Fruit fly (Drosophila melanogaster) whole organism, embryonic: ENCODE results near the gene CG15449.

Experiments used
- Aef1 ChIP-seq: fragments of 200-800 bp; sonication (Bioruptor generic); IDR thresholded peaks from 3 replicates; pipeline ENCODE4 v1.3.6; 2022; ENCODE audit warnings: missing biosample characterization, missing genetic modification characterization
- Atf6 ChIP-seq: fragments of 200-800 bp; sonication (Bioruptor generic); IDR thresholded peaks from 2 replicates; pipeline ENCODE4 v1.3.6; 2022; ENCODE audit warnings: missing biosample characterization, missing genetic modification characterization
- B-H2 ChIP-seq: fragments of 200-800 bp; sonication (Bioruptor generic); optimal IDR thresholded peaks from 2 replicates; lab custom pipeline; 2018; ENCODE audit warnings: missing biosample characterization, mild to moderate bottlenecking, missing genetic modification characterization
- CG10147 ChIP-seq: fragments of 200-800 bp; sonication (Bioruptor generic); optimal IDR thresholded peaks from 2 replicates; lab custom pipeline; 2019; ENCODE audit warnings: missing biosample characterization, mild to moderate bottlenecking, missing genetic modification characterization, moderate library complexity
- CG10366 ChIP-seq: fragments of 200-800 bp; sonication (Bioruptor generic); IDR thresholded peaks from 2 replicates; pipeline ENCODE4 v1.3.6; 2022; ENCODE audit warnings: missing biosample characterization, missing genetic modification characterization
- CG10979 ChIP-seq: fragments of 200-800 bp; sonication (Bioruptor generic); optimal IDR thresholded peaks from 2 replicates; lab custom pipeline; 2018; ENCODE audit warnings: missing biosample characterization, mild to moderate bottlenecking, missing genetic modification characterization, moderate library complexity
- CG11247 ChIP-seq: fragments of 200-800 bp; sonication (Bioruptor generic); IDR thresholded peaks from 2 replicates; pipeline ENCODE4 v1.3.6; 2022; ENCODE audit warnings: missing biosample characterization, missing genetic modification characterization
- CG11456 ChIP-seq: fragments of 200-800 bp; sonication (Bioruptor generic); IDR thresholded peaks from 3 replicates; pipeline ENCODE4 v1.3.6; 2022; ENCODE audit warnings: missing biosample characterization, missing genetic modification characterization
- CG12104 ChIP-seq: fragments of 200-800 bp; sonication (Bioruptor generic); optimal IDR thresholded peaks from 3 replicates; lab custom pipeline; 2016; ENCODE audit warnings: missing biosample characterization, missing genetic modification characterization
- CG1603 ChIP-seq: fragments of 200-800 bp; sonication (Bioruptor generic); optimal IDR thresholded peaks from 2 replicates; lab custom pipeline; 2019; ENCODE audit warnings: missing biosample characterization, mild to moderate bottlenecking, missing genetic modification characterization, moderate library complexity
- CG31441 ChIP-seq: fragments of 200-800 bp; sonication (Bioruptor generic); IDR thresholded peaks from 2 replicates; pipeline ENCODE4 v1.3.6; 2022; ENCODE audit warnings: missing biosample characterization, missing genetic modification characterization
- CG32532 ChIP-seq: fragments of 200-800 bp; sonication (Bioruptor generic); IDR thresholded peaks from 2 replicates; pipeline ENCODE4 v1.3.6; 2022; ENCODE audit warnings: missing biosample characterization, missing genetic modification characterization
- CG32772 ChIP-seq: fragments of 200-800 bp; sonication (Bioruptor generic); IDR thresholded peaks from 2 replicates; pipeline ENCODE4 v1.3.6; 2022; ENCODE audit warnings: missing biosample characterization, missing genetic modification characterization
- CG34422 ChIP-seq: fragments of 200-800 bp; sonication (Bioruptor generic); IDR thresholded peaks from 3 replicates; pipeline ENCODE4 v1.3.6; 2022; ENCODE audit warnings: missing biosample characterization, missing genetic modification characterization
- CG3726 ChIP-seq: fragments of 200-800 bp; sonication (Bioruptor generic); IDR thresholded peaks from 3 replicates; pipeline ENCODE4, ENCODE4 v1.3.6; 2022; ENCODE audit warnings: missing biosample characterization, missing genetic modification characterization
- CG3847 ChIP-seq: fragments of 200-800 bp; sonication (Bioruptor generic); IDR thresholded peaks from 2 replicates; pipeline ENCODE4 v1.3.6; 2022; ENCODE audit warnings: missing biosample characterization, missing genetic modification characterization
- CG6654 ChIP-seq: fragments of 200-800 bp; sonication (Bioruptor generic); optimal IDR thresholded peaks from 2 replicates; lab custom pipeline; 2017; ENCODE audit warnings: missing biosample characterization, mild to moderate bottlenecking, missing genetic modification characterization
- CG6689 ChIP-seq: fragments of 200-800 bp; sonication (Bioruptor generic); IDR thresholded peaks from 2 replicates; pipeline ENCODE4 v1.3.6; 2022; ENCODE audit warnings: missing biosample characterization, missing genetic modification characterization
- CG6791 ChIP-seq: fragments of 200-800 bp; sonication (Bioruptor generic); IDR thresholded peaks from 3 replicates; pipeline ENCODE4 v1.3.6; 2022; ENCODE audit warnings: missing biosample characterization, missing genetic modification characterization; ENCODE audit not compliant: partially characterized antibody
- D19B ChIP-seq: fragments of 200-800 bp; sonication (Bioruptor generic); optimal IDR thresholded peaks from 2 replicates; lab custom pipeline; 2017; ENCODE audit warnings: missing biosample characterization, mild to moderate bottlenecking, missing genetic modification characterization
- Dek ChIP-seq: fragments of 200-800 bp; sonication (Bioruptor generic); optimal IDR thresholded peaks from 3 replicates; lab custom pipeline; 2019; ENCODE audit warnings: missing biosample characterization, mild to moderate bottlenecking, missing genetic modification characterization, moderate library complexity
- Ets97D ChIP-seq: fragments of 200-800 bp; sonication (Bioruptor generic); optimal IDR thresholded peaks from 3 replicates; lab custom pipeline; 2016; ENCODE audit warnings: missing biosample characterization, missing genetic modification characterization
- Fer3 ChIP-seq: fragments of 200-800 bp; sonication (Bioruptor generic); optimal IDR thresholded peaks from 2 replicates; lab custom pipeline; 2018; ENCODE audit warnings: missing biosample characterization, mild to moderate bottlenecking, missing genetic modification characterization, moderate library complexity
- Hmx ChIP-seq: fragments of 200-800 bp; sonication (Bioruptor generic); optimal IDR thresholded peaks from 2 replicates; lab custom pipeline; 2016; ENCODE audit warnings: missing biosample characterization, missing genetic modification characterization
- Hr3 ChIP-seq: fragments of 200-800 bp; sonication (Bioruptor generic); optimal IDR thresholded peaks from 3 replicates; lab custom pipeline; 2016; ENCODE audit warnings: missing biosample characterization, missing genetic modification characterization
- Hr39 ChIP-seq: fragments of >200 bp; optimal IDR thresholded peaks from 2 replicates; lab custom pipeline; 2017
- Nf-YC ChIP-seq: fragments of 200-800 bp; optimal IDR thresholded peaks from 3 replicates; lab custom pipeline; 2019; ENCODE audit warnings: missing biosample characterization, mild to moderate bottlenecking, missing genetic modification characterization, moderate library complexity
- Oaz ChIP-seq: fragments of 200-800 bp; sonication (Bioruptor generic); IDR thresholded peaks from 2 replicates; pipeline ENCODE4 v1.3.6; 2022; ENCODE audit warnings: missing biosample characterization, missing genetic modification characterization
- Pdp1 ChIP-seq, 2 experiments: fragments of 200-800 bp; sonication (Bioruptor generic); optimal IDR thresholded peaks; 3 replicates each; lab custom pipeline; 2016; ENCODE audit warnings: missing biosample characterization in 2 of 2, missing genetic modification characterization in 2 of 2, mild to moderate bottlenecking in 1 of 2, moderate library complexity in 1 of 2
- chif ChIP-seq, 2 experiments: fragments of 200-800 bp; sonication (Bioruptor generic); optimal IDR thresholded peaks; 3 replicates each; lab custom pipeline; 2016; ENCODE audit warnings: missing biosample characterization in 2 of 2, missing genetic modification characterization in 2 of 2
- da ChIP-seq: fragments of 200-800 bp; sonication (Bioruptor generic); optimal IDR thresholded peaks from 2 replicates; lab custom pipeline; 2016; ENCODE audit warnings: missing biosample characterization, missing genetic modification characterization
- grau ChIP-seq: fragments of 200-800 bp; optimal IDR thresholded peaks from 3 replicates; lab custom pipeline; 2019; ENCODE audit warnings: missing biosample characterization, mild to moderate bottlenecking, missing genetic modification characterization, moderate library complexity
- hkb ChIP-seq, 2 experiments: fragments of 200-800 bp in 1 of 2; fragments of >200 bp in 1 of 2; sonication (Bioruptor generic) in 1 of 2; IDR thresholded peaks in 1 of 2; optimal IDR thresholded peaks in 1 of 2; 2 replicates each; pipeline versions ENCODE4 v1.3.6 to Lab custom; 2017 to 2022; ENCODE audit warnings: missing biosample characterization in 1 of 2, missing genetic modification characterization in 1 of 2
- kay ChIP-seq: fragments of 200-800 bp; sonication (Bioruptor generic); optimal IDR thresholded peaks from 2 replicates; lab custom pipeline; 2016; ENCODE audit warnings: missing biosample characterization, missing genetic modification characterization
- kni ChIP-seq: fragments of 200-800 bp; sonication (Bioruptor generic); optimal IDR thresholded peaks from 3 replicates; lab custom pipeline; 2017; ENCODE audit warnings: mild to moderate bottlenecking, missing biosample characterization, missing genetic modification reagents, missing genetic modification characterization
- lbe ChIP-seq: fragments of 200-800 bp; sonication (Bioruptor generic); optimal IDR thresholded peaks from 2 replicates; lab custom pipeline; 2016; ENCODE audit warnings: missing biosample characterization, mild to moderate bottlenecking, missing genetic modification characterization
- lmd ChIP-seq: fragments of 200-800 bp; sonication (Bioruptor generic); IDR thresholded peaks from 2 replicates; pipeline ENCODE4 v1.3.6; 2022; ENCODE audit warnings: missing biosample characterization, missing genetic modification characterization
- luna ChIP-seq: fragments of 200-800 bp; sonication (Bioruptor generic); optimal IDR thresholded peaks from 2 replicates; lab custom pipeline; 2016; ENCODE audit warnings: missing biosample characterization, missing genetic modification characterization
- odd ChIP-seq: fragments of 200-800 bp; sonication (Bioruptor generic); optimal IDR thresholded peaks from 2 replicates; lab custom pipeline; 2017; ENCODE audit warnings: missing biosample characterization, mild to moderate bottlenecking, missing genetic modification characterization
- org-1 ChIP-seq: fragments of 200-800 bp; sonication (Bioruptor generic); optimal IDR thresholded peaks from 2 replicates; lab custom pipeline; 2017; ENCODE audit warnings: missing biosample characterization, missing genetic modification characterization
- pb ChIP-seq: fragments of 200-800 bp; sonication (Bioruptor generic); optimal IDR thresholded peaks from 3 replicates; lab custom pipeline; 2016; ENCODE audit warnings: missing biosample characterization, missing genetic modification characterization
- pfk ChIP-seq: fragments of 200-800 bp; sonication (Bioruptor generic); optimal IDR thresholded peaks from 2 replicates; lab custom pipeline; 2018; ENCODE audit warnings: missing biosample characterization, mild to moderate bottlenecking, missing genetic modification characterization, moderate library complexity
- repo ChIP-seq: fragments of 200-800 bp; sonication (Bioruptor generic); optimal IDR thresholded peaks from 2 replicates; lab custom pipeline; 2016; ENCODE audit warnings: missing biosample characterization, missing genetic modification characterization
- row ChIP-seq: fragments of 200-800 bp; sonication (Bioruptor generic); IDR thresholded peaks from 3 replicates; pipeline ENCODE4 v1.3.6; 2022; ENCODE audit warnings: missing biosample characterization, missing genetic modification characterization
- so ChIP-seq: fragments of 200-800 bp; sonication (Bioruptor generic); IDR thresholded peaks from 3 replicates; pipeline ENCODE4 v1.3.6; 2022; ENCODE audit warnings: missing biosample characterization, missing genetic modification characterization
- unc-4 ChIP-seq: fragments of 200-800 bp; sonication (Bioruptor generic); IDR thresholded peaks from 2 replicates; pipeline ENCODE4 v1.3.6; 2022; ENCODE audit warnings: missing biosample characterization, missing genetic modification characterization; ENCODE audit not compliant: partially characterized antibody
- wdn ChIP-seq: fragments of 200-800 bp; sonication (Bioruptor generic); IDR thresholded peaks from 2 replicates; pipeline ENCODE4 v1.3.6; 2022; ENCODE audit warnings: missing biosample characterization, missing genetic modification characterization
- wor ChIP-seq: fragments of 200-800 bp; sonication (Bioruptor generic); IDR thresholded peaks from 2 replicates; pipeline ENCODE4 v1.3.6; 2022; ENCODE audit warnings: missing biosample characterization, missing genetic modification characterization
- zen2 ChIP-seq: fragments of 200-800 bp; sonication (Bioruptor generic); IDR thresholded peaks from 3 replicates; pipeline ENCODE4 v1.3.6; 2022; ENCODE audit warnings: missing biosample characterization, missing genetic modification characterization; ENCODE audit not compliant: partially characterized antibody
- zfh1 ChIP-seq: fragments of 200-800 bp; sonication (Bioruptor generic); IDR thresholded peaks from 3 replicates; pipeline ENCODE4 v1.3.6; 2022; ENCODE audit warnings: missing biosample characterization, missing genetic modification characterization

The CG15449 gene

DNA sequence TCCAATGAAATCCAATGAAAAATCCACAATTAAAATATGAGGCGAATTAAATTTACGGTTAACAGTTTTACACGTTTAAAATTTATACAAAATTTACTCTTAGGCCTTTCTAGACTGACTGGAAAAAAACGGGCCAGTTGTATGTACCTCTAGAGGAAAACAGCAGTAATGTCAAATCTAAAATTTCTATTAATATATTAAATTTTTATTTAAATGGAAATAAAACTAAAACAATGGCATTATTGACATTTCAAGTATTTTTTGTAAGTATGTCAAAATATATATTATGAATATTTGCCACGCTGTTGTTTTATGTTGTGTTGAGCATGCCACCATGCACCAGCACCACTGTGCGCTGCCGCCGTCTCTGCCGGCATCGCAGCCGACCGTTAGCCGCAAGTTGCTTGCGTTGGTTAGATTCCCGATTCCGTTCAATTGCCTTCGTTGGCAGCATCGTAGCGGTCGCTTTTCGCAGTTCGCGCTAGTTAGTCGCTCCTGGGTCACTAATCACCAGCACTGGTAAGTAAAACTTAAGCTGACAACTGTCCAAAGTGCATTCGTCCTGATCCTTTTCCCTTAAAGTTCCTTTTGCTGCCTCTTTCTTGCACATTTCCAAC, 4.5 kb upstream of the CG15449 start, which contains the start of gene Cbs (continued):
- TF ChIP-seq CG10979 (tag; lab: Kevin White, UChicago) (peak; percentile 48), CG6791 (GFP tag; lab: Robert Waterston, UW) (no peak), CG6654 (GFP tag; lab: Kevin White, UChicago) (no peak), lmd (GFP tag; lab: Robert Waterston, UW) (peak; percentile 73), CG32532 (peak; percentile 88), Hr39 (no peak), Hmx (GFP tag; lab: Kevin White, UChicago) (no peak), CG11456 (GFP tag; lab: Robert Waterston, UW) (peak; percentile 76; the same call in 2 of the 3 replicates), zfh1 (GFP tag; lab: Robert Waterston, UW) (peak; percentile 66; the same call in 1 of the 3 replicates), Fer3 (peak; percentile 48), CG34422 (GFP tag; lab: Robert Waterston, UW) (peak; percentile 42; the same call in 1 of the 3 replicates), kay (no peak), CG12104 (GFP tag; lab: Kevin White, UChicago) (peak; percentile 60), CG10366 (GFP tag; lab: Robert Waterston, UW) (peak; percentile 64), Nf-YC (peak; percentile 70), Atf6 (GFP tag; lab: Robert Waterston, UW) (peak; percentile 67), wor (GFP tag; lab: Robert Waterston, UW) (peak; percentile 38; the same call in 1 of the 2 replicates), Hr3 (GFP tag; lab: Kevin White, UChicago) (peak; percentile 43), grau (tag; lab: Kevin White, UChicago) (peak; percentile 75), Ets97D (GFP tag; lab: Kevin White, UChicago) (no peak), repo (no peak), Dek (tag; lab: Kevin White, UChicago) (peak; percentile 65), luna (no peak), unc-4 (no peak), row (GFP tag; lab: Robert Waterston, UW) (peak; percentile 86), CG32772 (GFP tag; lab: Robert Waterston, UW) (peak; percentile 60), org-1 (GFP tag; lab: Kevin White, UChicago) (peak; percentile 48), zen2 (GFP tag; lab: Robert Waterston, UW) (no peak), pb (GFP tag; lab: Kevin White, UChicago) (no peak), Aef1 (GFP tag; lab: Robert Waterston, UW) (peak; percentile 50; the same call in 1 of the 3 replicates), wdn (GFP tag; lab: Robert Waterston, UW) (peak; percentile 76), chif (GFP tag; optimal IDR thresholded peaks at IDR 0.05; lab: Kevin White, UChicago) (peak in 1 of 2 experiments; percentile 14), CG6689 (peak; percentile 75), odd (GFP tag; lab: Kevin White, UChicago) (peak; percentile 63), kni (GFP tag; lab: Kevin White, UChicago) (no peak), CG3847 (GFP tag; lab: Robert Waterston, UW) (peak; percentile 75), hkb (optimal IDR thresholded peaks at IDR 0.05; lab: Kevin White, UChicago) (no peak), hkb (GFP tag; IDR thresholded peaks at IDR 0.05; lab: Robert Waterston, UW) (peak; percentile 66), pfk (GFP tag; lab: Kevin White, UChicago) (no peak), Pdp1 (GFP tag; optimal IDR thresholded peaks at IDR 0.05; lab: Kevin White, UChicago) (no peak), so (GFP tag; lab: Robert Waterston, UW) (peak; percentile 66; the same call in 2 of the 3 replicates), lbe (GFP tag; lab: Kevin White, UChicago) (no peak), da (GFP tag; lab: Kevin White, UChicago) (no peak), Oaz (GFP tag; lab: Robert Waterston, UW) (0 out of 2 replicates have a peak, but pooled peaks have one; percentile 39), CG11247 (GFP tag; lab: Robert Waterston, UW) (peak; percentile 38; the same call in 1 of the 2 replicates), CG3726 (GFP tag; lab: Robert Waterston, UW) (0 out of 3 replicates have a peak, but pooled peaks have one; percentile 51), D19B (peak; percentile 67), CG10147 (GFP tag; lab: Kevin White, UChicago) (peak; percentile 52), B-H2 (peak; percentile 51), CG1603 (peak; percentile 15), CG31441 (GFP tag; lab: Robert Waterston, UW) (peak; percentile 76)
